Fruit fly (Drosophila melanogaster): ENCODE data around the gene CG3108.

dm6 chrX:5764001-5764892, 17.2 kb downstream of the CG3108 start, which contains the start of the genes MAPk-Ak2 and CG42699:
- TF ChIP-seq TFAM (GFP tag; optimal IDR thresholded peaks at IDR 0.05) (peak; percentile 38), odd (GFP tag; optimal IDR thresholded peaks at IDR 0.05) (peak; percentile 78), Hr51 (GFP tag; optimal IDR thresholded peaks at IDR 0.05) (peak; percentile 33 to 72), prd (optimal IDR thresholded peaks at IDR 0.05) (no peak), prd (GFP tag; IDR thresholded peaks at IDR 0.05) (peak; percentile 48; the same call in 2 of the 3 replicates), Dbx (GFP tag; IDR thresholded peaks at IDR 0.05) (peak; percentile 62; the same call in 1 of the 3 replicates), gce (GFP tag; IDR thresholded peaks at IDR 0.05) (peak; percentile 80), CG9609 (GFP tag; optimal IDR thresholded peaks at IDR 0.05) (peak; percentile 58), CG17912 (GFP tag; optimal IDR thresholded peaks at IDR 0.05) (peak; percentile 92), zfh1 (GFP tag; IDR thresholded peaks at IDR 0.05) (peak; percentile 78), Dp (GFP tag; optimal IDR thresholded peaks at IDR 0.05) (peak; percentile 30), scrt (GFP tag; optimal IDR thresholded peaks at IDR 0.05) (peak; percentile 69)

Data from whole organism, embryonic.